Worm (Caenorhabditis elegans) whole organism, L2 larva: ENCODE data around the gene F56F10.1.

Experiments
- C34F6.9 ChIP-seq: fragments of 150-350 bp; optimal IDR thresholded peaks from 2 replicates; lab custom pipeline; 2014; ENCODE audit warnings: missing biosample characterization, missing genetic modification characterization
- F13H6.1 ChIP-seq: sonication (generic microtip); optimal IDR thresholded peaks from 2 replicates; lab custom pipeline; 2016; ENCODE audit warnings: missing genetic modification characterization, missing compliant biosample characterization
- ZK546.5 ChIP-seq: sonication (generic microtip); optimal IDR thresholded peaks from 2 replicates; lab custom pipeline; 2017; ENCODE audit warnings: missing biosample characterization, missing genetic modification characterization
- aly-2 ChIP-seq: fragments of 150-350 bp; optimal IDR thresholded peaks from 2 replicates; lab custom pipeline; 2014; ENCODE audit warnings: missing biosample characterization, missing genetic modification characterization
- blmp-1 ChIP-seq: sonication (generic microtip); optimal IDR thresholded peaks from 2 replicates; lab custom pipeline; 2017; ENCODE audit warnings: missing genetic modification characterization, mild to moderate bottlenecking, missing compliant biosample characterization, antibody characterized with exemption, moderate library complexity; ENCODE audit not compliant: insufficient read depth
- ceh-82 ChIP-seq: fragments of 150-350 bp; optimal IDR thresholded peaks from 2 replicates; lab custom pipeline; 2014; ENCODE audit warnings: missing biosample characterization, missing genetic modification characterization
- crh-2 ChIP-seq: sonication (generic microtip); optimal IDR thresholded peaks from 2 replicates; lab custom pipeline; 2017; ENCODE audit warnings: missing biosample characterization, missing genetic modification characterization
- egl-27 ChIP-seq: sonication (generic microtip); optimal IDR thresholded peaks from 3 replicates; lab custom pipeline; 2017; ENCODE audit warnings: missing biosample characterization, missing genetic modification reagents, missing genetic modification characterization
- fos-1 ChIP-seq: fragments of 150-350 bp; optimal IDR thresholded peaks from 2 replicates; lab custom pipeline; 2014; ENCODE audit warnings: missing biosample characterization, missing genetic modification characterization
- lin-11 ChIP-seq: fragments of 150-350 bp; sonication (generic microtip); optimal IDR thresholded peaks from 2 replicates; lab custom pipeline; 2014; ENCODE audit warnings: missing biosample characterization, missing genetic modification characterization, inconsistent platforms, mixed read lengths
- lin-13 ChIP-seq: fragments of 150-350 bp; optimal IDR thresholded peaks from 2 replicates; lab custom pipeline; 2014; ENCODE audit warnings: missing biosample characterization, missing genetic modification reagents, missing genetic modification characterization
- lsy-2 ChIP-seq, 2 experiments: fragments of 150-350 bp in 1 of 2; sonication (generic microtip) in 1 of 2; optimal IDR thresholded peaks; 2 replicates each; lab custom pipeline; 2014 to 2017; ENCODE audit warnings: missing biosample characterization in 2 of 2, missing genetic modification characterization in 2 of 2
- mdl-1 ChIP-seq, 2 experiments: fragments of 150-350 bp in 1 of 2; sonication (generic microtip) in 1 of 2; optimal IDR thresholded peaks; 2 replicates each; lab custom pipeline; 2017; ENCODE audit warnings: missing biosample characterization in 2 of 2, missing genetic modification characterization in 2 of 2
- nhr-10 ChIP-seq: sonication (generic microtip); optimal IDR thresholded peaks from 2 replicates; lab custom pipeline; 2017; ENCODE audit warnings: missing biosample characterization, missing genetic modification characterization
- nhr-129 ChIP-seq: fragments of 150-350 bp; optimal IDR thresholded peaks from 2 replicates; lab custom pipeline; 2014; ENCODE audit warnings: missing biosample characterization, missing genetic modification characterization
- nhr-21 ChIP-seq: fragments of 150-350 bp; optimal IDR thresholded peaks from 2 replicates; lab custom pipeline; 2014; ENCODE audit warnings: missing biosample characterization, missing genetic modification characterization
- nhr-25 ChIP-seq: fragments of 150-350 bp; sonication (generic microtip); optimal IDR thresholded peaks from 3 replicates; lab custom pipeline; 2014; ENCODE audit warnings: missing biosample characterization, missing genetic modification characterization
- sem-4 ChIP-seq: fragments of 150-350 bp; optimal IDR thresholded peaks from 2 replicates; lab custom pipeline; 2014; ENCODE audit warnings: missing biosample characterization, missing genetic modification reagents, missing genetic modification characterization
- sma-9 ChIP-seq, 2 experiments: fragments of 150-350 bp in 1 of 2; sonication (generic microtip) in 1 of 2; optimal IDR thresholded peaks; 2 replicates each; lab custom pipeline; 2014 to 2016; ENCODE audit warnings: missing genetic modification characterization in 2 of 2, mild to moderate bottlenecking in 1 of 2, missing biosample characterization in 1 of 2, missing compliant biosample characterization in 1 of 2, missing genetic modification reagents in 1 of 2, moderate library complexity in 1 of 2
- unc-39 ChIP-seq: fragments of 150-350 bp; optimal IDR thresholded peaks from 2 replicates; lab custom pipeline; 2014; ENCODE audit warnings: missing biosample characterization, missing genetic modification characterization
- unc-55 ChIP-seq: fragments of 150-350 bp; sonication (generic microtip); optimal IDR thresholded peaks from 3 replicates; lab custom pipeline; 2014; ENCODE audit warnings: missing biosample characterization, missing genetic modification reagents, missing genetic modification characterization
- zag-1 ChIP-seq: fragments of 150-350 bp; optimal IDR thresholded peaks from 2 replicates; lab custom pipeline; 2014; ENCODE audit warnings: missing biosample characterization, missing genetic modification characterization

The F56F10.1 gene

ce11 chrX:918097-918496 is 45.7 kb downstream of the F56F10.1 start, which contains the start of gene F35H12.5:
F35H12.5 (plus strand) TSS chrX:918397.
- TF ChIP-seq nhr-10 (tag; lab: Kevin White, UChicago) = no peak
- TF ChIP-seq ZK546.5 (tag; lab: Kevin White, UChicago) = no peak
- no peak for TF ChIP-seq unc-39 (tag; lab: Kevin White, UChicago)
- TF ChIP-seq C34F6.9 (tag; lab: Kevin White, UChicago) = no peak
- no peak for TF ChIP-seq lin-13 (GFP tag; lab: Kevin White, UChicago)
- TF ChIP-seq, all 48 proteins: peak for 0

- TF ChIP-seq nhr-25 (tag; lab: Kevin White, UChicago) (peak; percentile 11), lsy-2 (tag; optimal IDR thresholded peaks at IDR 0.05; lab: Kevin White, UChicago) (peak in 1 of 2 experiments; percentile 64), blmp-1 (tag; lab: Kevin White, UChicago) (no peak), zag-1 (tag; lab: Kevin White, UChicago) (peak; percentile 2), unc-55 (GFP tag; lab: Kevin White, UChicago) (peak; percentile 78), nhr-21 (tag; lab: Kevin White, UChicago) (peak; percentile 21), lin-11 (tag; lab: Kevin White, UChicago) (no peak), sem-4 (tag; lab: Kevin White, UChicago) (peak; percentile 15), fos-1 (tag; lab: Kevin White, UChicago) (peak; percentile 78), egl-27 (tag; lab: Kevin White, UChicago) (peak; percentile 30), aly-2 (no peak), ceh-82 (tag; lab: Kevin White, UChicago) (no peak), mdl-1 (tag; optimal IDR thresholded peaks at IDR 0.05; lab: Kevin White, UChicago) (no peak), nhr-129 (peak; percentile 78), crh-2 (tag; lab: Kevin White, UChicago) (peak; percentile 70), F13H6.1 (peak; percentile 44), C34F6.9 (tag; lab: Kevin White, UChicago) (peak; percentile 55), sma-9 (GFP tag; optimal IDR thresholded peaks at IDR 0.05; lab: Kevin White, UChicago) (peak; percentile 2), sma-9 (tag; optimal IDR thresholded peaks at IDR 0.05; lab: Kevin White, UChicago) (no peak)
Observed at ce11 chrX:924495-925008, 52.1 kb downstream of the F56F10.1 start, which contains the start of the genes pifk-1 and tbc-11. pifk-1 (minus strand) TSS chrX:924511. tbc-11 (plus strand) TSS chrX:924958.
